Worm (Caenorhabditis elegans) whole organism, late embryonic: ENCODE results near the gene K03H1.13.
A peak's percentile ranks its signal among the peaks of the same experiment; 100 is the strongest.

Source experiments
- C08G9.2 ChIP-seq: sonication (generic microtip); optimal IDR thresholded peaks from 2 replicates; lab custom pipeline; 2016; ENCODE audit warnings: mild to moderate bottlenecking, missing genetic modification characterization, moderate library complexity, missing compliant biosample characterization
- C38D4.7 ChIP-seq: fragments of 200-800 bp; sonication (Bioruptor generic); optimal IDR thresholded peaks from 2 replicates; lab custom pipeline; 2018; ENCODE audit warnings: mild to moderate bottlenecking, missing genetic modification characterization, moderate library complexity, missing compliant biosample characterization
- K02D7.2 ChIP-seq: sonication (generic microtip); optimal IDR thresholded peaks from 2 replicates; lab custom pipeline; 2017; ENCODE audit warnings: mild to moderate bottlenecking, missing genetic modification characterization, missing compliant biosample characterization
- K09A11.1 ChIP-seq: sonication (generic microtip); optimal IDR thresholded peaks from 2 replicates; lab custom pipeline; 2017; ENCODE audit warnings: antibody characterized with exemption, mild to moderate bottlenecking, missing genetic modification characterization, missing compliant biosample characterization; ENCODE audit not compliant: insufficient read depth
- T23F11.4 ChIP-seq: fragments of 200-800 bp; sonication (Bioruptor generic); optimal IDR thresholded peaks from 2 replicates; lab custom pipeline; 2018; ENCODE audit warnings: mild to moderate bottlenecking, missing genetic modification characterization, missing compliant biosample characterization
- Y22D7AL.16 ChIP-seq: sonication (generic microtip); optimal IDR thresholded peaks from 2 replicates; lab custom pipeline; 2016; ENCODE audit warnings: missing genetic modification characterization, missing compliant biosample characterization
- ahr-1 ChIP-seq: sonication (generic microtip); optimal IDR thresholded peaks from 2 replicates; lab custom pipeline; 2016; ENCODE audit warnings: missing genetic modification characterization, missing compliant biosample characterization
- ceh-14 ChIP-seq: sonication (generic microtip); optimal IDR thresholded peaks from 2 replicates; lab custom pipeline; 2016; ENCODE audit warnings: missing genotype, missing genetic modification characterization, missing compliant biosample characterization
- ceh-18 ChIP-seq: sonication (generic microtip); optimal IDR thresholded peaks from 2 replicates; lab custom pipeline; 2016; ENCODE audit warnings: missing genetic modification characterization, missing compliant biosample characterization
- ceh-2 ChIP-seq: sonication (generic microtip); optimal IDR thresholded peaks from 2 replicates; lab custom pipeline; 2016; ENCODE audit warnings: missing genotype, missing genetic modification characterization, missing compliant biosample characterization
- ceh-22 ChIP-seq: sonication (generic microtip); optimal IDR thresholded peaks from 2 replicates; lab custom pipeline; 2017; ENCODE audit warnings: missing biosample characterization, missing genetic modification characterization
- ceh-24 ChIP-seq: sonication (generic microtip); optimal IDR thresholded peaks from 2 replicates; lab custom pipeline; 2016; ENCODE audit warnings: mild to moderate bottlenecking, missing genetic modification characterization, missing compliant biosample characterization
- ceh-30 ChIP-seq: fragments of 150-350 bp; optimal IDR thresholded peaks from 2 replicates; lab custom pipeline; 2014; ENCODE audit warnings: missing biosample characterization, missing genetic modification characterization
- ceh-31 ChIP-seq: sonication (generic microtip); optimal IDR thresholded peaks from 2 replicates; lab custom pipeline; 2016; ENCODE audit warnings: missing genetic modification characterization, missing compliant biosample characterization
- ceh-6 ChIP-seq: fragments of 200-800 bp; sonication (Bioruptor generic); optimal IDR thresholded peaks from 2 replicates; lab custom pipeline; 2018; ENCODE audit warnings: mild to moderate bottlenecking, missing genetic modification characterization, missing compliant biosample characterization
- che-1 ChIP-seq: sonication (generic microtip); optimal IDR thresholded peaks from 2 replicates; lab custom pipeline; 2016; ENCODE audit warnings: mild to moderate bottlenecking, missing genetic modification characterization, missing compliant biosample characterization
- elt-2 ChIP-seq: sonication (generic microtip); optimal IDR thresholded peaks from 2 replicates; lab custom pipeline; 2016; ENCODE audit warnings: missing genetic modification reagents, missing genetic modification characterization, missing compliant biosample characterization
- eyg-1 ChIP-seq: sonication (generic microtip); optimal IDR thresholded peaks from 2 replicates; lab custom pipeline; 2016; ENCODE audit warnings: missing genotype, missing genetic modification characterization, missing compliant biosample characterization
- gmeb-2 ChIP-seq: sonication (generic microtip); optimal IDR thresholded peaks from 2 replicates; lab custom pipeline; 2016; ENCODE audit warnings: missing genetic modification characterization, inconsistent platforms, missing compliant biosample characterization
- hlh-13 ChIP-seq: fragments of 200-800 bp; sonication (Bioruptor generic); optimal IDR thresholded peaks from 2 replicates; lab custom pipeline; 2018; ENCODE audit warnings: mild to moderate bottlenecking, missing genetic modification characterization, missing compliant biosample characterization
- hlh-6 ChIP-seq: sonication (generic microtip); optimal IDR thresholded peaks from 2 replicates; lab custom pipeline; 2016; ENCODE audit warnings: missing genotype, missing genetic modification characterization, missing compliant biosample characterization
- hlh-8 ChIP-seq: sonication (generic microtip); optimal IDR thresholded peaks from 2 replicates; lab custom pipeline; 2016; ENCODE audit warnings: missing genotype, missing genetic modification characterization, missing compliant biosample characterization
- madf-2 ChIP-seq: sonication (generic microtip); optimal IDR thresholded peaks from 2 replicates; lab custom pipeline; 2017; ENCODE audit warnings: missing genetic modification characterization, missing compliant biosample characterization
- nfya-1 ChIP-seq: sonication (generic microtip); optimal IDR thresholded peaks from 2 replicates; lab custom pipeline; 2017; ENCODE audit warnings: missing genetic modification characterization, mild to moderate bottlenecking, missing compliant biosample characterization, antibody characterized with exemption, moderate library complexity
- nhr-232 ChIP-seq: sonication (generic microtip); optimal IDR thresholded peaks from 2 replicates; lab custom pipeline; 2016; ENCODE audit warnings: missing genetic modification characterization, missing compliant biosample characterization
- pag-3 ChIP-seq: sonication (generic microtip); optimal IDR thresholded peaks from 2 replicates; lab custom pipeline; 2016; ENCODE audit warnings: missing compliant biosample characterization, missing genetic modification characterization, borderline replicate concordance
- pat-9 ChIP-seq: fragments of 200-800 bp; sonication (Bioruptor generic); optimal IDR thresholded peaks from 2 replicates; lab custom pipeline; 2018; ENCODE audit warnings: mild to moderate bottlenecking, missing genetic modification characterization, moderate library complexity, missing compliant biosample characterization
- pha-2 ChIP-seq: sonication (generic microtip); optimal IDR thresholded peaks from 2 replicates; lab custom pipeline; 2017; ENCODE audit warnings: mild to moderate bottlenecking, missing genetic modification characterization, missing compliant biosample characterization
- pqm-1 ChIP-seq: sonication (generic microtip); optimal IDR thresholded peaks from 2 replicates; lab custom pipeline; 2016; ENCODE audit warnings: missing genetic modification characterization, missing compliant biosample characterization
- rnt-1 ChIP-seq: sonication (generic microtip); optimal IDR thresholded peaks from 2 replicates; lab custom pipeline; 2016; ENCODE audit warnings: missing genetic modification characterization, missing compliant biosample characterization
- sdc-2 ChIP-seq: sonication (generic microtip); optimal IDR thresholded peaks from 2 replicates; lab custom pipeline; 2016; ENCODE audit warnings: missing genotype, missing genetic modification characterization, missing compliant biosample characterization
- sox-2 ChIP-seq: fragments of 200-800 bp; sonication (Bioruptor generic); IDR thresholded peaks from 2 replicates; pipeline ENCODE4 v1.3.6; 2022; ENCODE audit warnings: missing genetic modification reagents, missing genetic modification characterization, missing compliant biosample characterization
- syd-9 ChIP-seq: sonication (generic microtip); optimal IDR thresholded peaks from 2 replicates; lab custom pipeline; 2016; ENCODE audit warnings: mild to moderate bottlenecking, missing genetic modification characterization, moderate library complexity, missing compliant biosample characterization
- unc-55 ChIP-seq: sonication (generic microtip); optimal IDR thresholded peaks from 2 replicates; lab custom pipeline; 2017; ENCODE audit warnings: missing biosample characterization, missing genetic modification reagents, missing genetic modification characterization
- zip-5 ChIP-seq: sonication (generic microtip); optimal IDR thresholded peaks from 2 replicates; lab custom pipeline; 2016; ENCODE audit warnings: missing genetic modification characterization, missing compliant biosample characterization

Gene K03H1.13

DNA sequence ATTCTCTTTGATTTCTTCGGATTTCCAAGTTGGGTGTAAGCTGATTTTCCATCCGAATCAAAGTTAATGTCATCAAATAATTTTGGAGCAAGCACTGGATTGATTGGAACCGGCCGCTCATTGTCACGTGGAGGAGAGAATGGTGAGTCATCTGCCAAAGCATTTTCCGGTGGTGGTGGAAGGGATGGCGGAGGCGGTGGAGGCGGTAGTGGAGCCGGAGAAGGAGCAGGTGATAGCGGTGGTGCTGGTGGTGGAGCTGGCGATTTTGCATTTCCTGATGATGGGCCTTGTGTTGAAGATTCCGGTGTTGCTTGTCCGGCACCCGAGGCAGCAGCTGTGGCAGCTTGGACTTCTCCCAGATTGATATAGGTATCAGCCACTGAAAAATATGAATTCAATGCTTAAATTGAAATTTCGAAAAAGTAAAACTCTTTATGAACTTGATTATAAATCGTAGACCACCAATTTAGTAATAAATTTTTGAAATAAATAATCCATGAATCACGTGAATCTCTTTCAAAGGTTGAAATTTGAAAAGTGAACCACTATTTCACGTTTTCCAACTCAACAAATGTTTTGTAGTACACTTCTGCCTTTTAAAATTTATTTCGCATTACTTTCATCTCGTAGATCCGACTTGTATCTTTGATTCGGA lies 9.0 kb downstream of the K03H1.13 start, which contains the start of the genes K03H1.9 and K03H1.12:
K03H1.9 (minus strand) TSS at position 471 of the 655 bp plus-strand sequence.
K03H1.12 (plus strand) TSS at position 605 of the 655 bp plus-strand sequence.
- TF ChIP-seq pha-2 (tag; lab: Kevin White, UChicago) (no peak), ceh-24 (no peak), sdc-2 (tag; lab: Kevin White, UChicago) (no peak), gmeb-2 (no peak), hlh-8 (tag; lab: Kevin White, UChicago) (no peak), pat-9 (tag; lab: Kevin White, UChicago) (no peak), elt-2 (tag; lab: Kevin White, UChicago) (no peak), unc-55 (GFP tag; lab: Kevin White, UChicago) (no peak), ceh-2 (tag; lab: Kevin White, UChicago) (no peak), ahr-1 (tag; lab: Kevin White, UChicago) (no peak), syd-9 (tag; lab: Kevin White, UChicago) (no peak)

ce11 chrIII:9932091-9932490 lies 18.1 kb downstream of the K03H1.13 start, which contains the start of gene dec-7:
Gene dec-7, plus strand, starts transcription at chrIII:9932398.
- TF ChIP-seq ceh-14 (tag; lab: Kevin White, UChicago) = no peak
- no peak for TF ChIP-seq pha-2 (tag; lab: Kevin White, UChicago)
- TF ChIP-seq hlh-13 (GFP tag; lab: Kevin White, UChicago) = no peak

- TF ChIP-seq elt-2 (tag; lab: Kevin White, UChicago) = peak; percentile 86
- no peak for TF ChIP-seq sox-2
- no peak for TF ChIP-seq ahr-1 (tag; lab: Kevin White, UChicago)
- TF ChIP-seq pqm-1 = peak; percentile 65
Observed at ce11 chrIII:9930406-9930805, 19.7 kb downstream of the K03H1.13 start.

ce11 chrIII:9929525-9929924 lies 20.6 kb downstream of the K03H1.13 start:
- TF ChIP-seq zip-5 (tag; lab: Kevin White, UChicago) (no peak), nfya-1 (tag; lab: Kevin White, UChicago) (no peak), madf-2 (tag; lab: Kevin White, UChicago) (no peak), ceh-22 (tag; lab: Kevin White, UChicago) (no peak), K09A11.1 (no peak), ceh-30 (tag; lab: Kevin White, UChicago) (no peak), ceh-31 (no peak), hlh-8 (tag; lab: Kevin White, UChicago) (no peak), hlh-6 (tag; lab: Kevin White, UChicago) (no peak), che-1 (tag; lab: Kevin White, UChicago) (no peak), pag-3 (tag; lab: Kevin White, UChicago) (no peak), Y22D7AL.16 (tag; lab: Kevin White, UChicago) (no peak), eyg-1 (no peak)
- TF ChIP-seq, all 69 proteins: peak for 0

ce11 chrIII:9928777-9929176 lies 21.4 kb downstream of the K03H1.13 start, which contains the start of gene ttr-1:
Gene ttr-1, plus strand, starts transcription at chrIII:9929077.
- no peak for TF ChIP-seq madf-2 (tag; lab: Kevin White, UChicago)
- no peak for TF ChIP-seq hlh-13 (GFP tag; lab: Kevin White, UChicago)

DNA sequence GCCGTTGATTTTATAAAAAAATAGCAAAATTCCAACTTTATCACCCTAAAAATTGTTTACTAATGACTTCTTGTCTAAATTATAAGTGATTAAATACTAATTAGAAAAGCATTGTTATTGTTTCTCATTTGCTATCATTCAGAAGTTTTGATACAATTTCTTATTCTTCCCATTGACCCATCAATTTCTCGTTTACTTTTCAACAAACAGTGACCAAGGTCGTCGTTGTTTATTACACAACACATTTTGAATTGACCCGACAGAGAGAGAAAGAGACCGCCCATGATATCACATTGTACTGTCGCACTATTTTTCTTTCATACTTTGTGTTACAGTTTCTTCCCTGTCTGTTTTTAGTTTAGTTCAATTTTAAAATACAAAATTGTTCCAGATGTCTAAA lies 22.8 kb downstream of the K03H1.13 start, which contains the start of gene ttr-2:
ttr-2 (plus strand) TSS at position 392 of the 400 bp plus-strand sequence.
- TF ChIP-seq C38D4.7 (GFP tag; lab: Kevin White, UChicago) = no peak
- no peak for TF ChIP-seq K02D7.2
- TF ChIP-seq ceh-18 (tag; lab: Kevin White, UChicago) = no peak
- no peak for TF ChIP-seq nhr-232 (tag; lab: Kevin White, UChicago)
- no peak for TF ChIP-seq rnt-1 (tag; lab: Kevin White, UChicago)
- TF ChIP-seq Y22D7AL.16 (tag; lab: Kevin White, UChicago) = no peak
- TF ChIP-seq ceh-6 (GFP tag; lab: Kevin White, UChicago) = no peak
- no peak for TF ChIP-seq T23F11.4
- TF ChIP-seq madf-2 (tag; lab: Kevin White, UChicago) = no peak
- TF ChIP-seq C08G9.2 (tag; lab: Kevin White, UChicago) = no peak
